ENCODE assay signal across 4 fruit fly cellular contexts in the genomic region with DNA sequence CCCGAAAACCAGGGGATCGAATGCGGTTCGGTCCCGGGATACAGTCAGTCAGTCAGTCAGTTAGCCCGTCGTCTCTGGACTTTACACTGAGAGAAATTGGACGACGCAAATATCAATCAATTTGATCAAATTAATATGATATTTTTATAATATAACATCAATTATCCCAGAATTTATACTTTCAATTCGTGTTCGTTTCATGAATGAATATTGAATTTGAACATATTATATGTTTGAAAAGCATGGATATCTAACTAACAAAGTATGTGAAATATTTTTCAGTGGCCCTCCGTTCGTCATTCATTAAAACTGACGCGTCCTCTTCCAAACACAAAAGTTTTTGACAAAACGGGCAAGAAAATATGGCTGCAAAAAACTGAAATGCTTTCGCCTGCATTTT.
A peak's percentile ranks its signal among the peaks of the same experiment; 100 is the strongest.
TF ChIP-seq lines count a peak whose summit lies in the region.

No protein-coding gene starts in this region.

- no peak for TF ChIP-seq CTCF in whole organism, embryonic (GFP tag; optimal IDR thresholded peaks at IDR 0.05; lab: Kevin White, UChicago)

TF ChIP-seq in whole organism, embryonic, 481 proteins besides CTCF, POLR2A, EP300 and RAD21 (continues in another document):
- TF ChIP-seq lbe (GFP tag; optimal IDR thresholded peaks at IDR 0.05; lab: Kevin White, UChicago) (peak; percentile 20), CG7745 (tag; optimal IDR thresholded peaks at IDR 0.05; lab: Kevin White, UChicago) (no peak), abd-A (tag; optimal IDR thresholded peaks at IDR 0.05; lab: Kevin White, UChicago) (no peak), peb (GFP tag; IDR thresholded peaks at IDR 0.05; lab: Robert Waterston, UW) (no peak), unpg (GFP tag; optimal IDR thresholded peaks at IDR 0.05; lab: Kevin White, UChicago) (peak; percentile 48), lola (GFP tag; optimal IDR thresholded peaks at IDR 0.05; lab: Kevin White, UChicago) (peak in 1 of 3 experiments; percentile 44), CG2120 (GFP tag; optimal IDR thresholded peaks at IDR 0.05; lab: Kevin White, UChicago) (no peak), ind (GFP tag; optimal IDR thresholded peaks at IDR 0.05; lab: Kevin White, UChicago) (no peak), Blimp-1 (GFP tag; optimal IDR thresholded peaks at IDR 0.05; lab: Kevin White, UChicago) (peak; percentile 44), sna (GFP tag; IDR thresholded peaks at IDR 0.05; lab: Robert Waterston, UW; ENCODE audit: partially characterized antibody) (no peak), croc (GFP tag; conservative IDR thresholded peaks at IDR 0.05; lab: Robert Waterston, UW) (no peak), CG11504 (tag; optimal IDR thresholded peaks at IDR 0.05; lab: Kevin White, UChicago) (peak; percentile 37), CG2712 (tag; optimal IDR thresholded peaks at IDR 0.05; lab: Kevin White, UChicago) (peak; percentile 31), CG12659 (GFP tag; optimal IDR thresholded peaks at IDR 0.05; lab: Kevin White, UChicago) (no peak), hbn (GFP tag; IDR thresholded peaks at IDR 0.05; lab: Robert Waterston, UW; ENCODE audit: partially characterized antibody) (no peak), CG13424 (tag; optimal IDR thresholded peaks at IDR 0.05; lab: Kevin White, UChicago) (peak; percentile 6), CG10267 (tag; optimal IDR thresholded peaks at IDR 0.05; lab: Kevin White, UChicago) (peak; percentile 5), Xbp1 (GFP tag; optimal IDR thresholded peaks at IDR 0.05; lab: Kevin White, UChicago) (no peak), CG17385 (GFP tag; optimal IDR thresholded peaks at IDR 0.05; lab: Kevin White, UChicago) (peak; percentile 2), ewg (GFP tag; optimal IDR thresholded peaks at IDR 0.05; lab: Kevin White, UChicago) (peak; percentile 1), Rfx (GFP tag; IDR thresholded peaks at IDR 0.05; lab: Robert Waterston, UW) (no peak)

TF ChIP-seq in whole organism, prepupa, 60 proteins besides CTCF, POLR2A, EP300 and RAD21 (continues in another document):
- TF ChIP-seq CG6163 (GFP tag; IDR thresholded peaks at IDR 0.05; lab: Robert Waterston, UW) (0 out of 3 replicates have a peak, but pooled peaks have one; percentile 15), Gug (GFP tag; IDR thresholded peaks at IDR 0.05; lab: Robert Waterston, UW) (no peak), CG8632 (GFP tag; optimal IDR thresholded peaks at IDR 0.05; lab: Kevin White, UChicago) (peak; percentile 39), CG31627 (GFP tag; optimal IDR thresholded peaks at IDR 0.05; lab: Kevin White, UChicago) (peak; percentile 52), Blimp-1 (GFP tag; optimal IDR thresholded peaks at IDR 0.05; lab: Kevin White, UChicago) (peak; percentile 16), spab (GFP tag; optimal IDR thresholded peaks at IDR 0.05; lab: Kevin White, UChicago) (no peak), Eip78C (GFP tag; lab: Kevin White, UChicago) (peak; percentile 80), vri (GFP tag; optimal IDR thresholded peaks at IDR 0.05; lab: Kevin White, UChicago) (peak; percentile 23), pdm3 (GFP tag; optimal IDR thresholded peaks at IDR 0.05; lab: Kevin White, UChicago) (peak; percentile 45), ss (GFP tag; optimal IDR thresholded peaks at IDR 0.05; lab: Kevin White, UChicago) (no peak), lz (GFP tag; optimal IDR thresholded peaks at IDR 0.05; lab: Kevin White, UChicago) (peak; percentile 63), Hr38 (GFP tag; optimal IDR thresholded peaks at IDR 0.05; lab: Kevin White, UChicago) (no peak), Smox (GFP tag; optimal IDR thresholded peaks at IDR 0.05; lab: Kevin White, UChicago) (peak; percentile 74), Lpt (GFP tag; optimal IDR thresholded peaks at IDR 0.05; lab: Kevin White, UChicago) (no peak), Hr39 (GFP tag; optimal IDR thresholded peaks at IDR 0.05; lab: Kevin White, UChicago) (peak; percentile 52), CG32006 (GFP tag; optimal IDR thresholded peaks at IDR 0.05; lab: Kevin White, UChicago) (peak; percentile 60), esn (GFP tag; optimal IDR thresholded peaks at IDR 0.05; lab: Kevin White, UChicago) (peak; percentile 80), OdsH (GFP tag; optimal IDR thresholded peaks at IDR 0.05; lab: Kevin White, UChicago) (peak; percentile 41), net (GFP tag; optimal IDR thresholded peaks at IDR 0.05; lab: Kevin White, UChicago) (peak; percentile 21), fd85E (GFP tag; optimal IDR thresholded peaks at IDR 0.05; lab: Kevin White, UChicago) (no peak), CG6808 (GFP tag; optimal IDR thresholded peaks at IDR 0.05; lab: Kevin White, UChicago) (no peak), CG34406 (GFP tag; optimal IDR thresholded peaks at IDR 0.05; lab: Kevin White, UChicago) (peak; percentile 50), CG11902 (GFP tag; optimal IDR thresholded peaks at IDR 0.05; lab: Kevin White, UChicago) (peak; percentile 25)

TF ChIP-seq in whole organism, pupa, 21 proteins besides CTCF, POLR2A, EP300 and RAD21:
- no peak for TF ChIP-seq CG4496 (GFP tag; IDR thresholded peaks at IDR 0.05; lab: Robert Waterston, UW)
- TF ChIP-seq CG9948 (tag; optimal IDR thresholded peaks at IDR 0.05; lab: Kevin White, UChicago), result no peak
- TF ChIP-seq Pif1A (GFP tag; optimal IDR thresholded peaks at IDR 0.05; lab: Kevin White, UChicago), result peak; percentile 11
- no peak for TF ChIP-seq CG15710 (tag; optimal IDR thresholded peaks at IDR 0.05; lab: Kevin White, UChicago)
- TF ChIP-seq rn (GFP tag; IDR thresholded peaks at IDR 0.05; lab: Robert Waterston, UW), result no peak
- TF ChIP-seq CG17806 (tag; optimal IDR thresholded peaks at IDR 0.05; lab: Kevin White, UChicago), result no peak
- no peak for TF ChIP-seq fd96Ca (GFP tag; IDR thresholded peaks at IDR 0.05; lab: Robert Waterston, UW)
- TF ChIP-seq D1 (tag; optimal IDR thresholded peaks at IDR 0.05; lab: Kevin White, UChicago), result no peak
- TF ChIP-seq CG8159 (tag; optimal IDR thresholded peaks at IDR 0.05; lab: Kevin White, UChicago), result no peak
- no peak for TF ChIP-seq gl (tag; optimal IDR thresholded peaks at IDR 0.05; lab: Kevin White, UChicago)
- TF ChIP-seq CG8301 (tag; optimal IDR thresholded peaks at IDR 0.05; lab: Kevin White, UChicago), result no peak
- TF ChIP-seq CG10348 (GFP tag; IDR thresholded peaks at IDR 0.05; lab: Robert Waterston, UW), result no peak
- no peak for TF ChIP-seq CG32121 (GFP tag; IDR thresholded peaks at IDR 0.05; lab: Robert Waterston, UW)
- no peak for TF ChIP-seq Ets98B (GFP tag; IDR thresholded peaks at IDR 0.05; lab: Robert Waterston, UW)
- TF ChIP-seq CG13204 (GFP tag; optimal IDR thresholded peaks at IDR 0.05; lab: Kevin White, UChicago), result no peak
- peak; percentile 8 for TF ChIP-seq CG14655 (GFP tag; optimal IDR thresholded peaks at IDR 0.05; lab: Kevin White, UChicago)
- peak; percentile 54 for TF ChIP-seq Snoo (tag; optimal IDR thresholded peaks at IDR 0.05; lab: Kevin White, UChicago)

TF ChIP-seq in whole organism, wandering third instar larva, 38 proteins besides CTCF, POLR2A, EP300 and RAD21 (continues in another document):
- no peak for TF ChIP-seq Dif (GFP tag; optimal IDR thresholded peaks at IDR 0.05; lab: Kevin White, UChicago; ENCODE audit: partially characterized antibody)
- peak; percentile 59 for TF ChIP-seq HLH106 (tag; optimal IDR thresholded peaks at IDR 0.05; lab: Kevin White, UChicago)
- peak; percentile 52 for TF ChIP-seq brk (GFP tag; optimal IDR thresholded peaks at IDR 0.05; lab: Kevin White, UChicago)
- no peak for TF ChIP-seq Jra (GFP tag; optimal IDR thresholded peaks at IDR 0.05; lab: Kevin White, UChicago)
- no peak for TF ChIP-seq Hr83 (GFP tag; optimal IDR thresholded peaks at IDR 0.05; lab: Kevin White, UChicago; ENCODE audit: poor library complexity, severe bottlenecking)
- peak; percentile 21 for TF ChIP-seq woc (GFP tag; optimal IDR thresholded peaks at IDR 0.05; lab: Kevin White, UChicago)
- TF ChIP-seq Dfd (GFP tag; optimal IDR thresholded peaks at IDR 0.05; lab: Kevin White, UChicago), result no peak
- TF ChIP-seq Rel (GFP tag; optimal IDR thresholded peaks at IDR 0.05; lab: Kevin White, UChicago), result no peak
- no peak for TF ChIP-seq Rel (tag; optimal IDR thresholded peaks at IDR 0.05; lab: Kevin White, UChicago)
- TF ChIP-seq foxo (GFP tag; optimal IDR thresholded peaks at IDR 0.05; lab: Kevin White, UChicago), result peak in 1 of 2 experiments; percentile 65
- no peak for TF ChIP-seq Myc (optimal IDR thresholded peaks at IDR 0.05; lab: Kevin White, UChicago)
- no peak for TF ChIP-seq tai (GFP tag; optimal IDR thresholded peaks at IDR 0.05; lab: Kevin White, UChicago)
- no peak for TF ChIP-seq CG32264 (GFP tag; optimal IDR thresholded peaks at IDR 0.05; lab: Kevin White, UChicago)
- TF ChIP-seq jim (GFP tag; optimal IDR thresholded peaks at IDR 0.05; lab: Kevin White, UChicago), result no peak
- no peak for TF ChIP-seq sage (GFP tag; optimal IDR thresholded peaks at IDR 0.05; lab: Kevin White, UChicago)
- no peak for TF ChIP-seq dsf (GFP tag; optimal IDR thresholded peaks at IDR 0.05; lab: Kevin White, UChicago; ENCODE audit: borderline replicate concordance)
- no peak for TF ChIP-seq CG9705 (GFP tag; optimal IDR thresholded peaks at IDR 0.05; lab: Kevin White, UChicago)
- TF ChIP-seq CrebA (GFP tag; optimal IDR thresholded peaks at IDR 0.05; lab: Kevin White, UChicago; ENCODE audit: borderline replicate concordance), result no peak
- TF ChIP-seq sv (GFP tag; optimal IDR thresholded peaks at IDR 0.05; lab: Kevin White, UChicago), result no peak
- no peak for TF ChIP-seq Abd-B (GFP tag; optimal IDR thresholded peaks at IDR 0.05; lab: Kevin White, UChicago)
- TF ChIP-seq usp (GFP tag; optimal IDR thresholded peaks at IDR 0.05; lab: Kevin White, UChicago), result no peak
- no peak for TF ChIP-seq GATAd (GFP tag; optimal IDR thresholded peaks at IDR 0.05; lab: Kevin White, UChicago)
- TF ChIP-seq dmrt93B (GFP tag; optimal IDR thresholded peaks at IDR 0.05; lab: Kevin White, UChicago), result peak; percentile 8
- TF ChIP-seq rgr (GFP tag; optimal IDR thresholded peaks at IDR 0.05; lab: Kevin White, UChicago), result peak; percentile 71
- TF ChIP-seq Mio (GFP tag; optimal IDR thresholded peaks at IDR 0.05; lab: Kevin White, UChicago), result no peak
- TF ChIP-seq pan (optimal IDR thresholded peaks at IDR 0.05; lab: Kevin White, UChicago), result no peak
- TF ChIP-seq Hnf4 (GFP tag; optimal IDR thresholded peaks at IDR 0.05; lab: Kevin White, UChicago), result no peak
- peak; percentile 24 for TF ChIP-seq ey (GFP tag; optimal IDR thresholded peaks at IDR 0.05; lab: Kevin White, UChicago)
- peak; percentile 72 for TF ChIP-seq Sp1 (GFP tag; optimal IDR thresholded peaks at IDR 0.05; lab: Kevin White, UChicago)
- TF ChIP-seq lola (GFP tag; optimal IDR thresholded peaks at IDR 0.05; lab: Kevin White, UChicago), result no peak
- no peak for TF ChIP-seq dl (GFP tag; optimal IDR thresholded peaks at IDR 0.05; lab: Kevin White, UChicago; ENCODE audit: insufficient read depth in 1 of 2, partially characterized antibody in 2 of 2)
- TF ChIP-seq psq (GFP tag; optimal IDR thresholded peaks at IDR 0.05; lab: Kevin White, UChicago), result peak; percentile 48
- no peak for TF ChIP-seq N (GFP tag; optimal IDR thresholded peaks at IDR 0.05; lab: Kevin White, UChicago)
- TF ChIP-seq fru (GFP tag; optimal IDR thresholded peaks at IDR 0.05; lab: Kevin White, UChicago), result peak; percentile 62

Comparison
In these comparisons a context has a peak if more than half of its experiments do, and no peak if none do; other contexts are left out.
1. Of the 7 proteins assayed by ChIP-seq in both whole organism, embryonic and whole organism, prepupa: peak only in whole organism, embryonic: none; only in whole organism, prepupa: Hr39; in both: Blimp-1 and Sox102F; in neither: 4.